Worm (Caenorhabditis elegans) whole organism, midembryonic: ENCODE measurements around the gene ugt-7.

Experiments
- flt-1 ChIP-seq: fragments of 200-800 bp; sonication (Bioruptor generic); IDR thresholded peaks from 2 replicates; pipeline ENCODE4 v1.3.6; 2022; ENCODE audit warnings: missing genetic modification characterization, missing compliant biosample characterization
- klf-2 ChIP-seq: fragments of 200-800 bp; sonication (Bioruptor generic); conservative IDR thresholded peaks from 2 replicates; pipeline ENCODE4 v1.3.6; 2022; ENCODE audit warnings: missing genetic modification reagents, missing genetic modification characterization, missing compliant biosample characterization
- med-1 ChIP-seq: sonication (generic microtip); optimal IDR thresholded peaks from 2 replicates; lab custom pipeline; 2017; ENCODE audit warnings: missing genetic modification characterization, mild to moderate bottlenecking, missing compliant biosample characterization, antibody characterized with exemption, missing genetic modification reagents; ENCODE audit not compliant: insufficient read depth
- ztf-23 ChIP-seq: fragments of 200-800 bp; sonication (Bioruptor generic); IDR thresholded peaks from 2 replicates; pipeline ENCODE4 v1.3.6; 2022; ENCODE audit warnings: missing genetic modification reagents, missing genetic modification characterization, missing compliant biosample characterization
- ztf-29 ChIP-seq: fragments of 200-800 bp; sonication (Bioruptor generic); IDR thresholded peaks from 2 replicates; pipeline ENCODE4 v1.3.6; 2022; ENCODE audit warnings: missing genetic modification reagents, missing genetic modification characterization, missing compliant biosample characterization

ce11 chrV:4972943-4973342 is 27.4 kb downstream of the ugt-7 start, which contains the start of gene srsx-9:
- TF ChIP-seq klf-2 (GFP tag; lab: Robert Waterston, UW) = no peak
- no peak for TF ChIP-seq flt-1 (GFP tag; lab: Robert Waterston, UW)
- TF ChIP-seq ztf-23 = no peak
- no peak for TF ChIP-seq ztf-29
- TF ChIP-seq med-1 (GFP tag; lab: Kevin White, UChicago) = no peak
